Fruit fly (Drosophila melanogaster): ENCODE data around the gene CG43798.
A peak's percentile ranks its signal among the peaks of the same experiment; 100 is the strongest.

DNA sequence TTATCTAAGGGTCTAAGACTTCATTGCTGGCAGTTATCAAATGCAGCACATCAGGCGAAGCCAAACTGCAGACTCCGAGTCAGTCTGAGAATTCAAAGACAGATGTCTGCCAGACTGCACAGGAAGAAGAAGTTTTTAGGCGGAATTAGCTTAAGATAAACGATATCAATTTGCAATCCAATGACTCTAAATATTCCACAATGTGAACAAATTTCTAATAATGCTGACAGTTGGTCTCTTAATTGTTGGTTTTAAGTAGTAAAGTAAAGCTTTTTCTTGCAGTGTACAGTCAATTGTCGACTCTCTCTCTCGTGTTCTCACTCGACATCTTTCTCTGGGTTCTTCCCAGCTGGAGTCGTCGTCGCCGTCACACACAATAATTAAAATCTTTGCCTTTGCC is 2.0 kb downstream of the CG43798 start:
- TF ChIP-seq OdsH (GFP tag; optimal IDR thresholded peaks at IDR 0.05) (peak; percentile 3), pan (optimal IDR thresholded peaks at IDR 0.05) (no peak), usp (GFP tag; optimal IDR thresholded peaks at IDR 0.05) (no peak), tai (GFP tag; optimal IDR thresholded peaks at IDR 0.05) (no peak), Hr78 (GFP tag; optimal IDR thresholded peaks at IDR 0.05) (no peak), jim (GFP tag; optimal IDR thresholded peaks at IDR 0.05) (no peak), rgr (GFP tag; optimal IDR thresholded peaks at IDR 0.05) (peak; percentile 22), br (GFP tag; optimal IDR thresholded peaks at IDR 0.05) (peak; percentile 19), Sp1 (GFP tag; optimal IDR thresholded peaks at IDR 0.05) (peak; percentile 15), CG32264 (GFP tag; optimal IDR thresholded peaks at IDR 0.05) (no peak), Myc (optimal IDR thresholded peaks at IDR 0.05) (no peak)
